Worm (Caenorhabditis elegans): Measurements from ENCODE around the gene F11D5.5.

- no peak for TF ChIP-seq dpl-1 (GFP tag; optimal IDR thresholded peaks at IDR 0.05)
- no peak for TF ChIP-seq ccch-3 (GFP tag; optimal IDR thresholded peaks at IDR 0.05)
- TF ChIP-seq ceh-100 (GFP tag; IDR thresholded peaks at IDR 0.05) = no peak
- TF ChIP-seq ets-4 (GFP tag; optimal IDR thresholded peaks at IDR 0.05) = no peak
- TF ChIP-seq pha-4 (tag; optimal IDR thresholded peaks at IDR 0.05) = no peak
- no peak for TF ChIP-seq F57C9.4 (tag; optimal IDR thresholded peaks at IDR 0.05)
- no peak for TF ChIP-seq C06A6.2 (GFP tag; conservative IDR thresholded peaks at IDR 0.05)
- TF ChIP-seq B0261.1 (tag; optimal IDR thresholded peaks at IDR 0.05) = no peak
- no peak for TF ChIP-seq egl-18 (GFP tag; IDR thresholded peaks at IDR 0.05)
- no peak for TF ChIP-seq tbp1 (GFP tag; optimal IDR thresholded peaks at IDR 0.05)
- TF ChIP-seq somi-1 (GFP tag; optimal IDR thresholded peaks at IDR 0.05) = no peak
- no peak for TF ChIP-seq attf-6 (GFP tag; IDR thresholded peaks at IDR 0.05)
- TF ChIP-seq D2030.7 (GFP tag; IDR thresholded peaks at IDR 0.05) = no peak
- no peak for TF ChIP-seq ama-1 (optimal IDR thresholded peaks at IDR 0.05)
- no peak for TF ChIP-seq ama-1 (GFP tag; optimal IDR thresholded peaks at IDR 0.05)
These were observed 18.7 kb upstream of the F11D5.5 start for ce11 chrX:3283189-3283588.

All from whole organism, young adult.